Worm (Caenorhabditis elegans): ENCODE data around the gene F07H5.10.

F07H5.10 gene

ce11 chrII:8825769-8826168 lies 17.4 kb upstream of the F07H5.10 start, which contains the start of gene nas-25:
nas-25 (plus strand) TSS chrII:8826069.
- no peak for TF ChIP-seq mdl-1 (tag; optimal IDR thresholded peaks at IDR 0.05)
- TF ChIP-seq aly-2 (tag; optimal IDR thresholded peaks at IDR 0.05): no peak

ce11 chrII:8822711-8823110 lies 14.3 kb upstream of the F07H5.10 start:
- TF ChIP-seq hmg-1.1 (GFP tag; IDR thresholded peaks at IDR 0.05) (no peak), lin-15B (tag; optimal IDR thresholded peaks at IDR 0.05) (no peak), ama-1 (optimal IDR thresholded peaks at IDR 0.05) (no peak), dmd-6 (GFP tag; IDR thresholded peaks at IDR 0.05) (peak; percentile 73), nhr-11 (tag; optimal IDR thresholded peaks at IDR 0.05) (no peak), mxl-2 (GFP tag; conservative IDR thresholded peaks at IDR 0.05) (no peak), hlh-30 (tag; optimal IDR thresholded peaks at IDR 0.05; ENCODE audit: insufficient read depth) (peak; percentile 57), nhr-28 (tag; optimal IDR thresholded peaks at IDR 0.05) (peak; percentile 76), unc-62 (GFP tag; optimal IDR thresholded peaks at IDR 0.05 in 1 of 2) (peak in 1 of 2 experiments; percentile 97), unc-62 (tag; optimal IDR thresholded peaks at IDR 0.05) (no peak), tra-1 (GFP tag; IDR thresholded peaks at IDR 0.05) (0 out of 2 replicates have a peak, but pooled peaks have one; percentile 16), hif-1 (tag; optimal IDR thresholded peaks at IDR 0.05) (no peak), lim-7 (GFP tag; IDR thresholded peaks at IDR 0.05) (no peak), ceh-62 (tag; optimal IDR thresholded peaks at IDR 0.05) (no peak), saeg-2 (GFP tag; IDR thresholded peaks at IDR 0.05) (0 out of 2 replicates have a peak, but pooled peaks have one; percentile 26), set-16 (GFP tag; IDR thresholded peaks at IDR 0.05) (no peak), mxl-3 (GFP tag; optimal IDR thresholded peaks at IDR 0.05) (peak; percentile 98), mdl-1 (tag; optimal IDR thresholded peaks at IDR 0.05) (peak in 1 of 2 experiments; percentile 64), madf-5 (GFP tag; IDR thresholded peaks at IDR 0.05) (no peak), dve-1 (tag; optimal IDR thresholded peaks at IDR 0.05; ENCODE audit: insufficient read depth) (peak; percentile 20), hlh-11 (tag; optimal IDR thresholded peaks at IDR 0.05) (peak; percentile 56), daf-16 (GFP tag; optimal IDR thresholded peaks at IDR 0.05) (no peak), daf-16 (tag; optimal IDR thresholded peaks at IDR 0.05) (no peak), duxl-1 (tag; optimal IDR thresholded peaks at IDR 0.05; ENCODE audit: poor library complexity) (no peak), unc-39 (tag; optimal IDR thresholded peaks at IDR 0.05) (no peak), nhr-6 (tag; optimal IDR thresholded peaks at IDR 0.05) (no peak), pha-4 (GFP tag; IDR thresholded peaks at IDR 0.05) (no peak), pha-4 (tag; optimal IDR thresholded peaks at IDR 0.05) (no peak), gei-8 (GFP tag; optimal IDR thresholded peaks at IDR 0.05) (peak; percentile 34), nhr-102 (tag; optimal IDR thresholded peaks at IDR 0.05) (no peak), T26A8.4 (GFP tag; IDR thresholded peaks at IDR 0.05) (no peak), spr-1 (tag; optimal IDR thresholded peaks at IDR 0.05) (no peak), ztf-7 (tag; optimal IDR thresholded peaks at IDR 0.05) (no peak), T20F7.1 (GFP tag; optimal IDR thresholded peaks at IDR 0.05) (no peak), ceh-20 (GFP tag; IDR thresholded peaks at IDR 0.05) (no peak), arid-1 (GFP tag; conservative IDR thresholded peaks at IDR 0.05) (no peak), Y5F2A.4 (GFP tag; optimal IDR thresholded peaks at IDR 0.05) (no peak), lsy-2 (tag; optimal IDR thresholded peaks at IDR 0.05) (peak in 1 of 2 experiments; percentile 0), snpc-4 (tag; optimal IDR thresholded peaks at IDR 0.05) (no peak), ceh-28 (tag; optimal IDR thresholded peaks at IDR 0.05) (no peak), lin-1 (GFP tag; IDR thresholded peaks at IDR 0.05) (no peak), rbr-2 (tag; optimal IDR thresholded peaks at IDR 0.05) (no peak), skn-1 (tag; optimal IDR thresholded peaks at IDR 0.05) (no peak), jun-1 (tag; optimal IDR thresholded peaks at IDR 0.05) (no peak), lin-39 (tag; optimal IDR thresholded peaks at IDR 0.05) (no peak), nhr-10 (tag; optimal IDR thresholded peaks at IDR 0.05) (peak; percentile 2), nhr-111 (GFP tag; optimal IDR thresholded peaks at IDR 0.05) (no peak), mdt-29 (GFP tag; IDR thresholded peaks at IDR 0.05) (no peak), ZK337.2 (GFP tag; IDR thresholded peaks at IDR 0.05) (no peak)
